Worm (Caenorhabditis elegans): ENCODE measurements around the gene B0507.3.

DNA sequence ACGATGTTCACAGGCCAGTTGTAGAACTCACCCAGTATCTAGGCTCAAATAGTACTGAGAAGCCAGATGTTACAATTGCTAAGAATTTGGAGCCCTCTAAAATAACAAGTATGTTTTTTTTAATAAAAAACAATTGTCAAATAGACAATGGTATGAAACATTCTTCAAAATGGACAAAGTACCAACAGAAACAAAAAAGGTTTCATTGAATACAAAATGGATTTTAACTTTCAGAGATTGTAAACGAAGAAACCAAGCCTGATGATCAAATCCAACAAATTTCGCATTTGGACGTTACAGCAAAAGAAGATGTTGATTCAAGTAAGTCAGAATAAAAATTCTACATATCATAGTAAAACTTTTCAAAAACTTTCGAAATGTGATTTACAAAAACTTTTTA lies 41.6 kb upstream of the B0507.3 start, which contains the start of gene ZC196.9:
- TF ChIP-seq ama-1 (optimal IDR thresholded peaks at IDR 0.05) (no peak), nhr-23 (tag; optimal IDR thresholded peaks at IDR 0.05) (no peak), aly-2 (tag; optimal IDR thresholded peaks at IDR 0.05) (no peak), nhr-237 (tag; optimal IDR thresholded peaks at IDR 0.05) (no peak), fos-1 (tag; optimal IDR thresholded peaks at IDR 0.05) (no peak), ztf-11 (tag; optimal IDR thresholded peaks at IDR 0.05) (no peak), nhr-67 (tag; optimal IDR thresholded peaks at IDR 0.05) (no peak), ceh-28 (tag; optimal IDR thresholded peaks at IDR 0.05) (no peak), lin-39 (tag; optimal IDR thresholded peaks at IDR 0.05) (no peak), ZK546.5 (tag; optimal IDR thresholded peaks at IDR 0.05) (no peak), nfya-1 (tag; optimal IDR thresholded peaks at IDR 0.05; ENCODE audit: insufficient read depth) (no peak), fkh-2 (tag; optimal IDR thresholded peaks at IDR 0.05) (no peak), nhr-25 (tag; optimal IDR thresholded peaks at IDR 0.05) (no peak), egl-27 (tag; optimal IDR thresholded peaks at IDR 0.05) (no peak)
